Fruit fly (Drosophila melanogaster): Measurements from ENCODE around the gene CG1231.

DNA sequence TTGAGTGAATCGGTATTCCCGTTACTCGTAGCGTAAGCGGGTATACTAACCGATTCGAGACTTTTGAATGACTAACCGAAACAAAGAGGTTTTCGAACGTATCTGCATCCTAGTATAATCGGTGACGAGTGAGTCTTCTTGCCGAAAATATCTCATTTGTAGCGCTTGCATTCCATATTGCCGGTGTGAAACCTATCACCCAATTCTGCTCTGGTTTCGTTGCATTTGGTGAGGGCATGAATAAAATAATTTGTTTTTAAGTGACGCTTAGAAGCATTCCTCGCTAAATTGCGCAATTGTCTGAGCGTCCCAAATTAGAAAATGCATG lies 36.2 kb upstream of the CG1231 start:
- TF ChIP-seq usp (GFP tag; optimal IDR thresholded peaks at IDR 0.05) (no peak), psq (GFP tag; optimal IDR thresholded peaks at IDR 0.05) (no peak), Hnf4 (GFP tag; optimal IDR thresholded peaks at IDR 0.05) (no peak), pan (optimal IDR thresholded peaks at IDR 0.05) (no peak), dsf (GFP tag; optimal IDR thresholded peaks at IDR 0.05; ENCODE audit: borderline replicate concordance) (no peak), tai (GFP tag; optimal IDR thresholded peaks at IDR 0.05) (no peak), h (GFP tag; optimal IDR thresholded peaks at IDR 0.05) (no peak)

Measured in whole organism, wandering third instar larva.